Worm (Caenorhabditis elegans) whole organism, young adult: Measurements from ENCODE around the gene Y82E9BR.9.

Source experiments
- B0336.3 ChIP-seq: fragments of 200-800 bp; sonication (Bioruptor generic); IDR thresholded peaks from 2 replicates; pipeline ENCODE4 v1.3.6; 2022; ENCODE audit warnings: missing genetic modification characterization, missing compliant biosample characterization
- T07F8.4 ChIP-seq: sonication (generic microtip); optimal IDR thresholded peaks from 2 replicates; lab custom pipeline; 2016; ENCODE audit warnings: mild to moderate bottlenecking, missing genetic modification characterization, moderate library complexity, missing compliant biosample characterization
- Y53G8AR.9 ChIP-seq: fragments of 200-800 bp; sonication (Bioruptor generic); conservative IDR thresholded peaks from 2 replicates; pipeline ENCODE4 v1.3.6; 2022; ENCODE audit warnings: missing genetic modification reagents, missing genetic modification characterization, missing compliant biosample characterization
- attf-5 ChIP-seq: fragments of 200-800 bp; sonication (Bioruptor generic); optimal IDR thresholded peaks from 2 replicates; lab custom pipeline; 2018; ENCODE audit warnings: mild to moderate bottlenecking, missing genetic modification characterization, missing compliant biosample characterization
- dpl-1 ChIP-seq: fragments of 150-350 bp; optimal IDR thresholded peaks from 2 replicates; lab custom pipeline; 2014; ENCODE audit warnings: missing biosample characterization, missing genetic modification reagents, missing genetic modification characterization
- egl-18 ChIP-seq: fragments of 200-800 bp; sonication (Bioruptor generic); IDR thresholded peaks from 2 replicates; pipeline ENCODE4 v1.3.6; 2022; ENCODE audit warnings: missing genetic modification reagents, missing genetic modification characterization, missing compliant biosample characterization
- lir-1 ChIP-seq: fragments of 200-800 bp; sonication (Bioruptor generic); conservative IDR thresholded peaks from 2 replicates; pipeline ENCODE4 v1.3.6; 2022; ENCODE audit warnings: missing genetic modification reagents, missing genetic modification characterization, missing compliant biosample characterization
- nfyb-1 ChIP-seq: fragments of 200-800 bp; sonication (Bioruptor generic); IDR thresholded peaks from 2 replicates; pipeline ENCODE4 v1.3.6; 2022; ENCODE audit warnings: missing genetic modification reagents, missing genetic modification characterization, missing compliant biosample characterization
- pbrm-1 ChIP-seq: fragments of 200-800 bp; sonication (Bioruptor generic); IDR thresholded peaks from 2 replicates; pipeline ENCODE4 v1.3.6; 2022; ENCODE audit warnings: missing genetic modification reagents, missing genetic modification characterization, missing compliant biosample characterization
- tlf-1 ChIP-seq: fragments of 200-800 bp; sonication (Bioruptor generic); optimal IDR thresholded peaks from 2 replicates; lab custom pipeline; 2018; ENCODE audit warnings: mild to moderate bottlenecking, missing genetic modification characterization, missing compliant biosample characterization
- zfh-2 ChIP-seq: fragments of 200-800 bp; sonication (Bioruptor generic); conservative IDR thresholded peaks from 2 replicates; pipeline ENCODE4 v1.3.6; 2022; ENCODE audit warnings: missing genetic modification reagents, missing genetic modification characterization, missing compliant biosample characterization

DNA sequence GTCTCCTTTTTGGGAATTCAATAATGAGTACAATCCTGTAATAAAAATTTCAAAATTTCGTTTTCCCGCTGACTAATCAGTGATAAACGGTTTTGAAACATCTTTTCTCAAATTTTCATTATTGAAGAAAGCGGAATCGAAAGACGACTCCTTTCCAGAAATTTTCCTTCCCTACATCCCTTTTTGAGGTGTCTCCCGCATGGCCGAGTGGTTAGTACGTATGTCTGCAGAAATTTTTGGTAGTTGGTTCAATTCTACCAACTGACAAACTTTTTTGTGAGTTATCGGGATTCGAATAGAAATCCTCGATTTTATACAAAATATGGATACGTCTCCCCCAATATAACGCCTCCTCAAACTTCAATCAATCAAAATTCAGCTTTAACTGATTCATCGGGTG lies 5.0 kb downstream of the Y82E9BR.9 start:
- TF ChIP-seq T07F8.4 (tag; lab: Kevin White, UChicago), result no peak
- TF ChIP-seq Y53G8AR.9, result no peak
- no peak for TF ChIP-seq tlf-1
- TF ChIP-seq B0336.3 (GFP tag; lab: Robert Waterston, UW), result no peak
- TF ChIP-seq attf-5 (GFP tag; lab: Kevin White, UChicago), result no peak
- TF ChIP-seq pbrm-1 (GFP tag; lab: Robert Waterston, UW), result no peak
- TF ChIP-seq lir-1 (GFP tag; lab: Robert Waterston, UW), result no peak
- 0 out of 2 replicates have a peak, but pooled peaks have one; percentile 36 for TF ChIP-seq nfyb-1 (GFP tag; lab: Robert Waterston, UW)
- TF ChIP-seq dpl-1 (GFP tag; lab: Kevin White, UChicago), result no peak
- no peak for TF ChIP-seq zfh-2 (GFP tag; lab: Robert Waterston, UW)
- no peak for TF ChIP-seq egl-18
